Fruit fly (Drosophila melanogaster) whole organism, wandering third instar larva: ENCODE measurements around the gene Fdx2.
A peak's percentile ranks its signal among the peaks of the same experiment; 100 is the strongest.

Experiments
- Abd-B ChIP-seq: fragments of >200 bp; optimal IDR thresholded peaks from 2 replicates; lab custom pipeline; 2017; ENCODE audit warnings: missing biosample characterization, missing genetic modification characterization
- CG32264 ChIP-seq: fragments of 200-800 bp; sonication (Bioruptor generic); optimal IDR thresholded peaks from 2 replicates; lab custom pipeline; 2016; ENCODE audit warnings: missing biosample characterization, missing genetic modification characterization
- CG9705 ChIP-seq: fragments of 200-800 bp; sonication (Bioruptor generic); optimal IDR thresholded peaks from 2 replicates; lab custom pipeline; 2018; ENCODE audit warnings: missing biosample characterization, mild to moderate bottlenecking, missing genetic modification characterization
- CrebA ChIP-seq: fragments of 200-800 bp; sonication (Bioruptor generic); optimal IDR thresholded peaks from 2 replicates; lab custom pipeline; 2016; ENCODE audit warnings: missing biosample characterization, mild to moderate bottlenecking, missing genetic modification characterization, borderline replicate concordance
- Dfd ChIP-seq: fragments of >200 bp; optimal IDR thresholded peaks from 2 replicates; lab custom pipeline; 2017; ENCODE audit warnings: missing biosample characterization, missing genetic modification characterization
- Dif ChIP-seq: fragments of 200-275, 200-300 bp; sonication (Bioruptor generic); optimal IDR thresholded peaks from 2 replicates; lab custom pipeline; 2018; ENCODE audit warnings: missing biosample characterization, missing genetic modification characterization; ENCODE audit not compliant: partially characterized antibody
- GATAd ChIP-seq: sonication (Bioruptor generic); optimal IDR thresholded peaks from 2 replicates; lab custom pipeline; 2016; ENCODE audit warnings: missing biosample characterization, missing genetic modification characterization
- HLH106 ChIP-seq: fragments of 200-800 bp; optimal IDR thresholded peaks from 3 replicates; lab custom pipeline; 2019; ENCODE audit warnings: missing biosample characterization, mild to moderate bottlenecking, missing genetic modification characterization, moderate library complexity
- Hnf4 ChIP-seq: fragments of 200-800 bp; sonication (Bioruptor generic); optimal IDR thresholded peaks from 2 replicates; lab custom pipeline; 2016; ENCODE audit warnings: missing biosample characterization, mild to moderate bottlenecking, missing genetic modification characterization
- Hr78 ChIP-seq: fragments of >200 bp; optimal IDR thresholded peaks from 2 replicates; lab custom pipeline; 2017; ENCODE audit warnings: missing biosample characterization, missing genetic modification characterization
- Hr83 ChIP-seq: fragments of 200-300 bp; sonication (Bioruptor generic); optimal IDR thresholded peaks from 2 replicates; lab custom pipeline; 2016; ENCODE audit warnings: missing biosample characterization, mild to moderate bottlenecking, missing genetic modification characterization, moderate library complexity; ENCODE audit not compliant: poor library complexity, severe bottlenecking
- Jra ChIP-seq: sonication (Bioruptor generic); optimal IDR thresholded peaks from 2 replicates; lab custom pipeline; 2016; ENCODE audit warnings: missing biosample characterization, missing genetic modification characterization
- Mio ChIP-seq: sonication (Bioruptor generic); optimal IDR thresholded peaks from 2 replicates; lab custom pipeline; 2016; ENCODE audit warnings: missing biosample characterization, missing genetic modification characterization
- Myc ChIP-seq: fragments of >200 bp; optimal IDR thresholded peaks from 2 replicates; lab custom pipeline; 2017
- N ChIP-seq: fragments of >200 bp; optimal IDR thresholded peaks from 2 replicates; lab custom pipeline; 2018; ENCODE audit warnings: missing biosample characterization, missing external identifiers, missing genetic modification characterization
- OdsH ChIP-seq: fragments of 200-800 bp; sonication (Bioruptor generic); optimal IDR thresholded peaks from 2 replicates; lab custom pipeline; 2016; ENCODE audit warnings: missing biosample characterization, mild to moderate bottlenecking, missing genetic modification characterization
- Rel ChIP-seq, 2 experiments: fragments of 200-800 bp; sonication (Bioruptor generic) in 1 of 2; optimal IDR thresholded peaks; 2 replicates in 1 of 2; 3 replicates in 1 of 2; lab custom pipeline; 2016 to 2019; ENCODE audit warnings: mild to moderate bottlenecking in 2 of 2, missing biosample characterization in 2 of 2, missing genetic modification characterization in 2 of 2, moderate library complexity in 1 of 2
- Sp1 ChIP-seq: fragments of 200-800 bp; sonication (Bioruptor generic); optimal IDR thresholded peaks from 3 replicates; lab custom pipeline; 2019; ENCODE audit warnings: missing biosample characterization, mild to moderate bottlenecking, missing genetic modification characterization, moderate library complexity
- Vsx2 ChIP-seq: fragments of 200-300, 225-300 bp; sonication (Bioruptor generic); optimal IDR thresholded peaks from 2 replicates; lab custom pipeline; 2018; ENCODE audit warnings: missing biosample characterization, missing genetic modification characterization; ENCODE audit not compliant: partially characterized antibody
- br ChIP-seq: fragments of 200-800 bp; sonication (Bioruptor generic); optimal IDR thresholded peaks from 2 replicates; lab custom pipeline; 2016; ENCODE audit warnings: missing biosample characterization, missing genetic modification characterization
- brk ChIP-seq: fragments of 200-800 bp; sonication (Bioruptor generic); optimal IDR thresholded peaks from 2 replicates; lab custom pipeline; 2016; ENCODE audit warnings: missing biosample characterization, mild to moderate bottlenecking, missing genetic modification characterization
- dl ChIP-seq, 2 experiments: fragments of 175-275, 200-275 bp in 1 of 2; fragments of 200-275 bp in 1 of 2; sonication (Bioruptor generic); optimal IDR thresholded peaks; lab custom pipeline; 2018; ENCODE audit warnings: mild to moderate bottlenecking in 2 of 2, missing biosample characterization in 2 of 2, missing genetic modification characterization in 2 of 2, moderate library complexity in 2 of 2; ENCODE audit not compliant: partially characterized antibody in 2 of 2, insufficient read depth in 1 of 2
- dmrt93B ChIP-seq: fragments of 200-800 bp; sonication (Bioruptor generic); optimal IDR thresholded peaks from 2 replicates; lab custom pipeline; 2018; ENCODE audit warnings: missing biosample characterization, mild to moderate bottlenecking, missing genetic modification characterization
- dsf ChIP-seq: sonication (Bioruptor generic); optimal IDR thresholded peaks from 2 replicates; lab custom pipeline; 2016; ENCODE audit warnings: missing biosample characterization, missing genetic modification characterization, borderline replicate concordance
- ey ChIP-seq: fragments of 200-800 bp; sonication (Bioruptor generic); optimal IDR thresholded peaks from 2 replicates; lab custom pipeline; 2016; ENCODE audit warnings: missing biosample characterization, missing genetic modification characterization
- foxo ChIP-seq, 2 experiments: fragments of 200-800 bp; sonication (Bioruptor generic); optimal IDR thresholded peaks; 2 replicates in 1 of 2; 3 replicates in 1 of 2; lab custom pipeline; 2016 to 2017; ENCODE audit warnings: missing biosample characterization in 2 of 2, missing genetic modification characterization in 2 of 2
- fru ChIP-seq: fragments of 200-800 bp; sonication (Bioruptor generic); optimal IDR thresholded peaks from 3 replicates; lab custom pipeline; 2016; ENCODE audit warnings: missing biosample characterization, mild to moderate bottlenecking, missing genetic modification characterization
- h ChIP-seq: fragments of 200-800 bp; sonication (Bioruptor generic); optimal IDR thresholded peaks from 3 replicates; lab custom pipeline; 2016; ENCODE audit warnings: missing biosample characterization, mild to moderate bottlenecking, missing genetic modification characterization
- jim ChIP-seq: fragments of 175-275, 200-325 bp; sonication (Bioruptor generic); optimal IDR thresholded peaks from 2 replicates; lab custom pipeline; 2016; ENCODE audit warnings: missing biosample characterization, mild to moderate bottlenecking, missing genetic modification characterization
- lola ChIP-seq: fragments of >200 bp; optimal IDR thresholded peaks from 2 replicates; lab custom pipeline; 2017; ENCODE audit warnings: missing biosample characterization, missing genetic modification characterization
- pan ChIP-seq: fragments of >200 bp; optimal IDR thresholded peaks from 2 replicates; lab custom pipeline; 2017
- psq ChIP-seq: fragments of 200-800 bp; sonication (Bioruptor generic); optimal IDR thresholded peaks from 3 replicates; lab custom pipeline; 2017; ENCODE audit warnings: missing biosample characterization, mild to moderate bottlenecking, missing genetic modification characterization, moderate library complexity
- rgr ChIP-seq: fragments of 200-800 bp; sonication (Bioruptor generic); optimal IDR thresholded peaks from 3 replicates; lab custom pipeline; 2016; ENCODE audit warnings: missing biosample characterization, mild to moderate bottlenecking, missing genetic modification characterization
- sage ChIP-seq: fragments of 200-800 bp; sonication (Bioruptor generic); optimal IDR thresholded peaks from 2 replicates; lab custom pipeline; 2016; ENCODE audit warnings: missing biosample characterization, mild to moderate bottlenecking, missing genetic modification characterization
- sv ChIP-seq: fragments of 200-800 bp; sonication (Bioruptor generic); optimal IDR thresholded peaks from 3 replicates; lab custom pipeline; 2016; ENCODE audit warnings: missing biosample characterization, missing genetic modification characterization
- tai ChIP-seq: sonication (Bioruptor generic); optimal IDR thresholded peaks from 2 replicates; lab custom pipeline; 2016; ENCODE audit warnings: missing biosample characterization, missing genetic modification characterization
- usp ChIP-seq: fragments of >200 bp; optimal IDR thresholded peaks from 2 replicates; lab custom pipeline; 2017; ENCODE audit warnings: missing biosample characterization, missing genetic modification characterization
- woc ChIP-seq: sonication (Bioruptor generic); optimal IDR thresholded peaks from 2 replicates; lab custom pipeline; 2016; ENCODE audit warnings: missing biosample characterization, mild to moderate bottlenecking, missing genetic modification characterization

Gene Fdx2

dm6 chr3L:4292120-4292697 is at the start of gene Fdx2, which contains the start of gene CG15012:
Gene Fdx2 (plus strand): TSS chr3L:4292482.
Gene CG15012 (minus strand): TSS chr3L:4292246.
- no peak for TF ChIP-seq Hnf4 (GFP tag; lab: Kevin White, UChicago)
- peak; percentile 30 for TF ChIP-seq Sp1 (GFP tag; lab: Kevin White, UChicago)
- TF ChIP-seq jim (GFP tag; lab: Kevin White, UChicago) = no peak
- TF ChIP-seq sv (GFP tag; lab: Kevin White, UChicago) = no peak
- TF ChIP-seq Myc = peak; percentile 33
- TF ChIP-seq br = no peak
- no peak for TF ChIP-seq sage (GFP tag; lab: Kevin White, UChicago)
- no peak for TF ChIP-seq CrebA (GFP tag; lab: Kevin White, UChicago)
- no peak for TF ChIP-seq Hr78 (GFP tag; lab: Kevin White, UChicago)
- TF ChIP-seq HLH106 (tag; lab: Kevin White, UChicago) = no peak
- no peak for TF ChIP-seq usp (GFP tag; lab: Kevin White, UChicago)
- TF ChIP-seq GATAd (GFP tag; lab: Kevin White, UChicago) = no peak
- peak; percentile 71 for TF ChIP-seq woc
- TF ChIP-seq h (GFP tag; lab: Kevin White, UChicago) = no peak
- peak; percentile 46 for TF ChIP-seq fru (GFP tag; lab: Kevin White, UChicago)
- TF ChIP-seq Dif (GFP tag; lab: Kevin White, UChicago) = no peak
- no peak for TF ChIP-seq Abd-B (GFP tag; lab: Kevin White, UChicago)
- no peak for TF ChIP-seq N (GFP tag; lab: Kevin White, UChicago)
- peak; percentile 32 for TF ChIP-seq Jra (GFP tag; lab: Kevin White, UChicago)
- no peak for TF ChIP-seq dsf (GFP tag; lab: Kevin White, UChicago)
- no peak for TF ChIP-seq psq (GFP tag; lab: Kevin White, UChicago)
- no peak for TF ChIP-seq dmrt93B (GFP tag; lab: Kevin White, UChicago)
- no peak for TF ChIP-seq CG32264 (GFP tag; lab: Kevin White, UChicago)
- TF ChIP-seq Mio = no peak
- TF ChIP-seq ey (GFP tag; lab: Kevin White, UChicago) = peak; percentile 8
- TF ChIP-seq Dfd = no peak
- no peak for TF ChIP-seq Hr83 (GFP tag; lab: Kevin White, UChicago)
- TF ChIP-seq lola = no peak
- TF ChIP-seq brk (GFP tag; lab: Kevin White, UChicago) = no peak
- no peak for TF ChIP-seq foxo (GFP tag; optimal IDR thresholded peaks at IDR 0.05; lab: Kevin White, UChicago)
- no peak for TF ChIP-seq pan (lab: Kevin White, UChicago)
- no peak for TF ChIP-seq Rel (GFP tag; optimal IDR thresholded peaks at IDR 0.05; lab: Kevin White, UChicago)
- no peak for TF ChIP-seq Rel (tag; optimal IDR thresholded peaks at IDR 0.05; lab: Kevin White, UChicago)
- TF ChIP-seq rgr (GFP tag; lab: Kevin White, UChicago) = peak; percentile 43
- no peak for TF ChIP-seq Vsx2
- TF ChIP-seq CG9705 (GFP tag; lab: Kevin White, UChicago) = no peak
- no peak for TF ChIP-seq tai (GFP tag; lab: Kevin White, UChicago)
- no peak for TF ChIP-seq dl (GFP tag; optimal IDR thresholded peaks at IDR 0.05; lab: Kevin White, UChicago; ENCODE audit: insufficient read depth in 1 of 2, partially characterized antibody in 2 of 2)
- no peak for TF ChIP-seq OdsH (GFP tag; lab: Kevin White, UChicago)

DNA sequence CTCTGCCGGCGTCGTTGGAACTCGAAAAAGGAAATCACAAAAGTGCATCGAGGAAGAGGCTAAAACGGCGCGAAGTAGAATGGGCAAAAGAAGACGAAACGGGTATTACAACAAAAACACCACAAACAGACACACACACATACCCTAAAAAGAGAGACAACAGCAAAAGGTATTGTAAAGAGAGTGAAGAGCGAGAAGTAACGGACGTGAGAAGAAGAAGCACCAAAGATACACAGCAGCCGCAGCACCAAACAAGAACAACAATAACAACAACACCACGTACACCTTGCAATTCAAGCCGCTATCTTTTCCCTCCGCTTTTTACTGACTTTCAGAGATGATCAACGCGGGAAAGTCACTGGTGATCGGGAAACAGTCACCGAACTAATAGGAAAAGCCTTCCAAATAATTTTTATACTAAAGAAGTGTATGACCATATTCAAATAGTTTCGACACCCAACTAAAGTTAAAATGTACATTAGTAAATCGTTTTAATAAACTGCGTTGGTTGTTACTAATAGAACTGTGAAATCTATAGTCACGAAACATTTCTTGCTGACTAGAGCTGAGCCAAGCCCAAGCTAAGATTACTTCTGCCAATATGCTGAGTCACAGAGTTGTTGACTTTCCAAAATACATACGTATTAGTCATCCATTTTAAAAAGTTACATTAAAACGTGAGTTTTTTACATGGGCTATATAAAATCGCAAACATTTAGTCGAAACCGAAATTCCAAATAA is 40.0 kb upstream of the Fdx2 start:
- TF ChIP-seq Vsx2 (no peak), CG9705 (GFP tag; lab: Kevin White, UChicago) (peak; percentile 3), Myc (peak; percentile 50), HLH106 (tag; lab: Kevin White, UChicago) (no peak), Dif (GFP tag; lab: Kevin White, UChicago) (peak; percentile 32), Mio (no peak), lola (no peak), brk (GFP tag; lab: Kevin White, UChicago) (no peak), pan (lab: Kevin White, UChicago) (no peak), woc (peak; percentile 52), dsf (GFP tag; lab: Kevin White, UChicago) (no peak), fru (GFP tag; lab: Kevin White, UChicago) (peak; percentile 79), usp (GFP tag; lab: Kevin White, UChicago) (no peak), Hnf4 (GFP tag; lab: Kevin White, UChicago) (no peak), h (GFP tag; lab: Kevin White, UChicago) (no peak), Jra (GFP tag; lab: Kevin White, UChicago) (no peak), psq (GFP tag; lab: Kevin White, UChicago) (peak; percentile 89), Rel (GFP tag; optimal IDR thresholded peaks at IDR 0.05; lab: Kevin White, UChicago) (no peak), Rel (tag; optimal IDR thresholded peaks at IDR 0.05; lab: Kevin White, UChicago) (peak; percentile 15), Abd-B (GFP tag; lab: Kevin White, UChicago) (no peak), Hr78 (GFP tag; lab: Kevin White, UChicago) (no peak), dmrt93B (GFP tag; lab: Kevin White, UChicago) (no peak), jim (GFP tag; lab: Kevin White, UChicago) (no peak), Hr83 (GFP tag; lab: Kevin White, UChicago) (no peak), foxo (GFP tag; optimal IDR thresholded peaks at IDR 0.05; lab: Kevin White, UChicago) (no peak)
